Worm (Caenorhabditis elegans): ENCODE results near the gene C27D6.15.

C27D6.15 gene

DNA sequence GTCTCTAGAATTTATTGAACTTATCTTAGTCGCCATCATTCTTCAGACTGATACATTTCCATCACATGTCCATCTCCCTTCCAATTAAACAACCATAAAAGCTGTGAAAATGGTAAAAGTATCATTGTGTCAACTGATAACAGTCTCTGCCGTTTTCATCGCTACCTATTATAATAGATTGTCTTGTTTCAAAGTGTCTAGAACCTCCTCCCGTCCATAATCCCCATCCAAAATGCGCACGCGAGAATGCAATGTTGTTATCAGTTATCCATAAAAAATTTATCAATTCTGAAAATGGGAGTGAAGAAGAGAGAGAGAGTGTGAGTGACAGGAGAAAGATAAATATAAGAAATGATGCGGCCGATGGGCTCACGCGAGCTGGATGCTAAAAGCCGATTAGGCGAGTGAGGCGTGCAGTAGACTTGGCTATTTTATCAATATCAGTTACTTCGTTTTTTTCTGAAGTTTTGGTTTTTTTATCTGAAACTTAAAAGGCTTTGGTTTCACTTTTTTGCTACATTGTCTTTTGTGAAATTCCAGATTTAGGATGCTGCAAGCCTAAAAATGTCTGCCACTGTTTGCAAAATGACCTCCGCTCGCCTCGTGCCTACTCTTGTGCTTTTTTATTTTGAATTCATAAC lies 30.3 kb downstream of the C27D6.15 start (continued):
- TF ChIP-seq F57A8.1 (GFP tag; optimal IDR thresholded peaks at IDR 0.05): no peak
- no peak for TF ChIP-seq lsl-1 (GFP tag; optimal IDR thresholded peaks at IDR 0.05)
- no peak for TF ChIP-seq attf-5 (GFP tag; optimal IDR thresholded peaks at IDR 0.05)
- 0 out of 2 replicates have a peak, but pooled peaks have one; percentile 25 for TF ChIP-seq Y53G8AR.9 (GFP tag; conservative IDR thresholded peaks at IDR 0.05)
- no peak for TF ChIP-seq akir-1 (GFP tag; optimal IDR thresholded peaks at IDR 0.05)
- peak; percentile 64 for TF ChIP-seq chd-7 (tag; optimal IDR thresholded peaks at IDR 0.05)
- peak; percentile 4 for TF ChIP-seq gei-17 (GFP tag; optimal IDR thresholded peaks at IDR 0.05)
- peak; percentile 63 for TF ChIP-seq unc-62 (GFP tag; optimal IDR thresholded peaks at IDR 0.05)
- TF ChIP-seq Y53F4B.3 (GFP tag; IDR thresholded peaks at IDR 0.05): no peak
- peak; percentile 84 for TF ChIP-seq atf-7 (tag; optimal IDR thresholded peaks at IDR 0.05)
- TF ChIP-seq lin-54 (GFP tag; optimal IDR thresholded peaks at IDR 0.05): no peak
- no peak for TF ChIP-seq unc-130 (GFP tag; optimal IDR thresholded peaks at IDR 0.05)
- no peak for TF ChIP-seq Y67H2A.10 (GFP tag; conservative IDR thresholded peaks at IDR 0.05)
- TF ChIP-seq mxl-1 (tag; optimal IDR thresholded peaks at IDR 0.05): no peak
- TF ChIP-seq madf-6 (GFP tag; IDR thresholded peaks at IDR 0.05): no peak
- TF ChIP-seq tlf-1 (GFP tag; optimal IDR thresholded peaks at IDR 0.05): peak; percentile 15
- no peak for TF ChIP-seq F33H1.4 (GFP tag; IDR thresholded peaks at IDR 0.05)
- no peak for TF ChIP-seq bed-2 (GFP tag; IDR thresholded peaks at IDR 0.05)
- TF ChIP-seq lag-1 (GFP tag; IDR thresholded peaks at IDR 0.05): no peak
- TF ChIP-seq lin-40 (tag; optimal IDR thresholded peaks at IDR 0.05): peak; percentile 56
- no peak for TF ChIP-seq T26A5.8 (tag; optimal IDR thresholded peaks at IDR 0.05)
- no peak for TF ChIP-seq zfh-2 (GFP tag; conservative IDR thresholded peaks at IDR 0.05)
- TF ChIP-seq nhr-80 (tag; optimal IDR thresholded peaks at IDR 0.05): peak; percentile 96
- TF ChIP-seq snpc-4 (GFP tag; optimal IDR thresholded peaks at IDR 0.05): no peak
- peak in 1 of 4 experiments; percentile 23 for TF ChIP-seq snpc-4 (tag; optimal IDR thresholded peaks at IDR 0.05)
- TF ChIP-seq B0336.3 (GFP tag; IDR thresholded peaks at IDR 0.05): peak; percentile 45; the same call in 1 of the 2 replicates
- peak; percentile 40 for TF ChIP-seq tbp1 (GFP tag; optimal IDR thresholded peaks at IDR 0.05)

DNA sequence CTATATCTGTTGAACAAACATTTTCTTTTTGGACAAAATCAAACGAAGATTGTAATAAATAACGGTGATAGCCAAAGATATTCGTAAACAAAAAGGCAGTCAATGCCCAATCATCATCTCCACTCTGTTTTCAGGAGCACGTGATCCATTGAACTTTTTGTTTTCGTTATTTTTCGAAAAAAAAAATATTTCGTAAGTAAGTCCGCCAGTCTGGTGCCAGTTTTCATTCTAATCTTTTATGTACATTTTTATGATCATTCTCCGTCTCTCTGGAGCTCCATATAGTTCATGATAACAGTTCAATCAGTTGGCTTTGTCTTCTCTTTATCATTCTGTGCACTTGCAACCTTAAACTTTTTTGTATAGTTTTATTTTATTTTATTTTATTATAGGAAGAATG lies 31.2 kb downstream of the C27D6.15 start, which contains the start of gene ampd-1:
ampd-1 (plus strand) TSS at position 393 of the 400 bp plus-strand sequence.
- no peak for TF ChIP-seq ama-1 (optimal IDR thresholded peaks at IDR 0.05)
- no peak for TF ChIP-seq ama-1 (GFP tag; optimal IDR thresholded peaks at IDR 0.05)
- TF ChIP-seq Y67H2A.10 (GFP tag; conservative IDR thresholded peaks at IDR 0.05): no peak
- peak; percentile 44; the same call in 1 of the 2 replicates for TF ChIP-seq cebp-1 (GFP tag; IDR thresholded peaks at IDR 0.05)
- TF ChIP-seq cebp-1 (tag; optimal IDR thresholded peaks at IDR 0.05): peak; percentile 64
- TF ChIP-seq nhr-80 (tag; optimal IDR thresholded peaks at IDR 0.05): peak; percentile 47

DNA sequence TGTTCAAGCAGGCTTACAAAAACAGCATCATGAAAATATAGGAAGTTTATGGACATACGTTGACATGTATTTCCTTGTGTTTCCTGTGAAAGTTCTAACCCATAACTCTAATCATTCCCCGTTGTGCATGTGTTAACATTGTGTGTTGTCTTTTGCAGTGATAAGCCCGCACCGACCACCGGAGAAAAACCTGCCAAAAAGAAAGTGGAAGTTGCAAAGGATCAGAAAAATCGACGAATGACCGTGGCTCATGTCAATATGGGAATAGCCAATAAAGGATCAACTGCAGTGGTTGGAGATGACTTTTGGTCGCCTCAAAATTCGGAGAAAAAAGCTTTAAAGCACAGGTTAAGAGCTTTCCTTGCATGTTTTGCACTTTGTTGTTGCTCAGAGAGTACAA lies 33.6 kb downstream of the C27D6.15 start:
- TF ChIP-seq ets-4 (GFP tag; optimal IDR thresholded peaks at IDR 0.05): no peak
- TF ChIP-seq mes-4 (tag; optimal IDR thresholded peaks at IDR 0.05): no peak

DNA sequence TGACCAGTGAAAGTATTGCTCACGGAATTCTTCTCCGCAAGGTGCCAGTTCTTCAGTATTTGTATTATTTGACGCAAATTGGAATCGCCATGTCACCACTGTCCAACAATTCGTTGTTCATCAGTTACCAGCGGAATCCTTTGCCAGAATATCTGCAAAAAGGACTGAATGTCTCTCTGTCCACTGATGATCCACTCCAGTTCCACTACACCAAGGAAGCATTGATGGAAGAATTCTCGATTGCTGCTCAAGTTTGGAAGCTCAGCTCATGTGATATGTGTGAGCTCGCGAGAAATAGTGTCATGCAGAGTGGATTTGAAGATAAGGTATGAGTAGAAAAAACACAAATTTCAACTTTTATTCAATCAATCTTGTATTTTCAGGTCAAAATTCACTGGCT lies 37.4 kb downstream of the C27D6.15 start:
- TF ChIP-seq egrh-3 (GFP tag; IDR thresholded peaks at IDR 0.05) (no peak), nfya-1 (tag; optimal IDR thresholded peaks at IDR 0.05; ENCODE audit: borderline replicate concordance, insufficient read depth) (no peak), hrde-1 (tag; optimal IDR thresholded peaks at IDR 0.05; ENCODE audit: borderline replicate concordance) (no peak), F33H1.4 (GFP tag; IDR thresholded peaks at IDR 0.05) (no peak), madf-8 (GFP tag; conservative IDR thresholded peaks at IDR 0.05) (no peak), egl-18 (GFP tag; IDR thresholded peaks at IDR 0.05) (no peak), D2030.7 (GFP tag; IDR thresholded peaks at IDR 0.05) (no peak), mxl-1 (tag; optimal IDR thresholded peaks at IDR 0.05) (no peak), pbrm-1 (GFP tag; IDR thresholded peaks at IDR 0.05) (no peak)
